Worm (Caenorhabditis elegans): ENCODE results near the gene ZK353.2.

DNA sequence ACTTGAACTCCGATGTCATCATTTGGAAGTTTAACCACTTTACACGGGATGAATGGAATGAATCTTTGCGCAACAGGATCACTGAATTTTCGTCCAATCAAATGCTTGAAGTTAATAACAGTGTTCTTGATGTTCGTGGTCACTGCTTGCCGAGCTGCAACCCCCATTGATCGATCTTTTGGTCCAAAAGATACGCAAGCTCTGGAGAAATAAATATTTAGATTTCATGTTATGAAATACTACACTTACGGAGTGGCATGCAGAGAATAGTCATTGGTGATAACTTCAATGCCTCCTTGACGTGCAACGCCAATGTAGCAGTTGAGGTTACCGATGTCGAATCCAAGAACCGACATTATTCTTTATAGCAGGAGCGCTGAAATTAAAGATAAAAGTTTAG lies 48.0 kb downstream of the ZK353.2 start, which contains the start of gene hsp-110:
- TF ChIP-seq nhr-11 (tag; optimal IDR thresholded peaks at IDR 0.05) (no peak), nhr-237 (tag; optimal IDR thresholded peaks at IDR 0.05) (no peak), efl-1 (optimal IDR thresholded peaks at IDR 0.05) (no peak), efl-1 (GFP tag; optimal IDR thresholded peaks at IDR 0.05 in 1 of 2) (no peak), ztf-4 (tag; optimal IDR thresholded peaks at IDR 0.05) (no peak), lin-35 (GFP tag; optimal IDR thresholded peaks at IDR 0.05) (no peak), elt-3 (tag; optimal IDR thresholded peaks at IDR 0.05) (no peak)

All from whole organism, L1 larva.